Worm (Caenorhabditis elegans): ENCODE data around the gene ZK287.9.

DNA sequence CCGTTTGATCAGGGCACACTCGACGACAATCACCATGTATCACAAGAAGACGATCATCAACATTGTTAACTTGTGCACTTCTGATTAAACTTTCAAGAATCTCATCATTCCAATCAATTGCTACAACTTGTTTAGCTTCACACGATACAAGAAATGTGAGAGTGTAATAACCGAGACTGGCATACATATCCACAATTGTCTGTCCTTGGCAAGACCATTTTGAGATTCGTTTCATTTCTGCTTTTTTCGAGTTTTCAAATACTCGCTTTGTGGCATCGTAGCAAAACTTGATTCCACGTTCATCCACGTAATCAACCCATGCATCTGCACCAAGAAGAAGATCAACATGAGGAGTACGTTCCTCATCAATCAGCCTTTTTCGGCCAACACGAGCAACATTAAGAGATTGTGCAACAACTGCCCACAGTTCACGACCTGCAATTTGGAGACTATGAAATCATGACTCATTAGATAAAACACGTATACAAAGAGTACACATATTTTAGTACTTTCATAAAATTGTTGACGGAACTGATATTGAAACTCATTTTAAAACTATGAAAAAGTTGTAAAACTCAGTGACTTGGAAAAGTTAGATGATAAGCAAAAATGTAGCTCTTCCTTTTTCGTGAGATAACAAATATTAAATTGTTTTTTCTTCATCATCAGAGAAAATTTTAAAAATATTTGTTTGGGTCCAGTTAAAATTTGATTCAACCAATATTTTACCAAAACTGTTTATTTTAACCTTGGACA is 33.4 kb downstream of the ZK287.9 start:
- TF ChIP-seq D2030.7 (GFP tag; IDR thresholded peaks at IDR 0.05) (no peak), xnd-1 (tag; optimal IDR thresholded peaks at IDR 0.05) (no peak), ceh-40 (GFP tag; IDR thresholded peaks at IDR 0.05) (no peak), pha-4 (tag; optimal IDR thresholded peaks at IDR 0.05) (no peak), ztf-18 (tag; optimal IDR thresholded peaks at IDR 0.05) (no peak), akir-1 (GFP tag; optimal IDR thresholded peaks at IDR 0.05) (no peak), madf-6 (GFP tag; IDR thresholded peaks at IDR 0.05) (no peak), lin-26 (GFP tag; IDR thresholded peaks at IDR 0.05) (no peak), pbrm-1 (GFP tag; IDR thresholded peaks at IDR 0.05) (no peak), ceh-91 (GFP tag; IDR thresholded peaks at IDR 0.05) (no peak), efl-1 (GFP tag; optimal IDR thresholded peaks at IDR 0.05) (no peak), ama-1 (optimal IDR thresholded peaks at IDR 0.05) (no peak), ama-1 (GFP tag; optimal IDR thresholded peaks at IDR 0.05) (no peak)

Measured in whole organism, young adult.